In genomic region chr3R:23818879-23819408, dm6 we compare ENCODE assay signal across 1 fruit fly cellular context.
A peak's percentile ranks its signal among the peaks of the same experiment; 100 is the strongest.
TF ChIP-seq lines count a peak whose summit lies in the region.

CG33111 (minus strand) TSS chr3R:23819237.
eIF4G2 (minus strand) TSS chr3R:23819237.

TF ChIP-seq in whole organism, embryonic, 481 proteins besides CTCF, POLR2A, EP300 and RAD21 (continued from another document and continues in another):
- TF ChIP-seq bsh (GFP tag; optimal IDR thresholded peaks at IDR 0.05; lab: Kevin White, UChicago), result peak; percentile 4 to 66
- no peak for TF ChIP-seq bab2 (GFP tag; optimal IDR thresholded peaks at IDR 0.05; lab: Kevin White, UChicago)
- TF ChIP-seq mirr (GFP tag; optimal IDR thresholded peaks at IDR 0.05; lab: Kevin White, UChicago), result peak; percentile 19
- peak; percentile 83 for TF ChIP-seq sens (GFP tag; lab: Kevin White, UChicago)
- TF ChIP-seq CG4617 (GFP tag; optimal IDR thresholded peaks at IDR 0.05; lab: Kevin White, UChicago; ENCODE audit: borderline replicate concordance), result peak; percentile 97
- TF ChIP-seq ab (GFP tag; optimal IDR thresholded peaks at IDR 0.05; lab: Kevin White, UChicago), result no peak
- 0 out of 2 replicates have a peak, but pooled peaks have one; percentile 12 for TF ChIP-seq CG4360 (GFP tag; IDR thresholded peaks at IDR 0.05; lab: Robert Waterston, UW)
- no peak for TF ChIP-seq en (GFP tag; optimal IDR thresholded peaks at IDR 0.05; lab: Kevin White, UChicago)
- no peak for TF ChIP-seq h (optimal IDR thresholded peaks at IDR 0.05; lab: Kevin White, UChicago)
- TF ChIP-seq da (GFP tag; optimal IDR thresholded peaks at IDR 0.05; lab: Kevin White, UChicago), result no peak
- peak; percentile 83 for TF ChIP-seq CG2116 (GFP tag; optimal IDR thresholded peaks at IDR 0.05; lab: Kevin White, UChicago)
- peak; percentile 15 for TF ChIP-seq CG7839 (tag; optimal IDR thresholded peaks at IDR 0.05; lab: Kevin White, UChicago)
- no peak for TF ChIP-seq crol (GFP tag; IDR thresholded peaks at IDR 0.05; lab: Robert Waterston, UW)
- no peak for TF ChIP-seq CG18011 (GFP tag; optimal IDR thresholded peaks at IDR 0.05; lab: Kevin White, UChicago)
- no peak for TF ChIP-seq zen (tag; optimal IDR thresholded peaks at IDR 0.05; lab: Kevin White, UChicago)
- no peak for TF ChIP-seq br (optimal IDR thresholded peaks at IDR 0.05; lab: Kevin White, UChicago)
- TF ChIP-seq CG10267 (tag; optimal IDR thresholded peaks at IDR 0.05; lab: Kevin White, UChicago), result peak; percentile 67
- no peak for TF ChIP-seq CG8359 (GFP tag; optimal IDR thresholded peaks at IDR 0.05; lab: Kevin White, UChicago; ENCODE audit: borderline replicate concordance)
- TF ChIP-seq Ada2b (GFP tag; IDR thresholded peaks at IDR 0.05; lab: Robert Waterston, UW), result no peak
- TF ChIP-seq knrl (GFP tag; IDR thresholded peaks at IDR 0.05; lab: Robert Waterston, UW; ENCODE audit: partially characterized antibody), result peak; percentile 85
- TF ChIP-seq Trl (optimal IDR thresholded peaks at IDR 0.05; lab: Kevin White, UChicago), result peak in 1 of 2 experiments; percentile 59
- TF ChIP-seq Trl (GFP tag; optimal IDR thresholded peaks at IDR 0.05; lab: Kevin White, UChicago), result peak; percentile 1
- TF ChIP-seq nmo (GFP tag; optimal IDR thresholded peaks at IDR 0.05; lab: Kevin White, UChicago), result peak; percentile 53
- TF ChIP-seq D19A (tag; optimal IDR thresholded peaks at IDR 0.05; lab: Kevin White, UChicago), result no peak
- TF ChIP-seq CG11456 (GFP tag; IDR thresholded peaks at IDR 0.05; lab: Robert Waterston, UW), result peak; percentile 35; the same call in 1 of the 3 replicates
- peak; percentile 34 for TF ChIP-seq CG1233 (GFP tag; optimal IDR thresholded peaks at IDR 0.05; lab: Kevin White, UChicago)
- TF ChIP-seq TFAM (GFP tag; optimal IDR thresholded peaks at IDR 0.05; lab: Kevin White, UChicago), result no peak
- peak; percentile 20 for TF ChIP-seq CG15269 (tag; optimal IDR thresholded peaks at IDR 0.05; lab: Kevin White, UChicago)
- TF ChIP-seq tin (GFP tag; optimal IDR thresholded peaks at IDR 0.05; lab: Kevin White, UChicago), result no peak
- no peak for TF ChIP-seq Hmx (GFP tag; optimal IDR thresholded peaks at IDR 0.05; lab: Kevin White, UChicago)
- peak; percentile 22 for TF ChIP-seq Camta (GFP tag; optimal IDR thresholded peaks at IDR 0.05; lab: Kevin White, UChicago)
- TF ChIP-seq Ssrp (tag; optimal IDR thresholded peaks at IDR 0.05; lab: Kevin White, UChicago), result no peak
- 0 out of 2 replicates have a peak, but pooled peaks have one; percentile 48 for TF ChIP-seq rib (GFP tag; IDR thresholded peaks at IDR 0.05; lab: Robert Waterston, UW)
- no peak for TF ChIP-seq CG11247 (GFP tag; IDR thresholded peaks at IDR 0.05; lab: Robert Waterston, UW)
- TF ChIP-seq dmrt11E (tag; optimal IDR thresholded peaks at IDR 0.05; lab: Kevin White, UChicago), result no peak
- TF ChIP-seq lov (optimal IDR thresholded peaks at IDR 0.05; lab: Kevin White, UChicago), result no peak
- no peak for TF ChIP-seq lov (GFP tag; IDR thresholded peaks at IDR 0.05; lab: Robert Waterston, UW)
- TF ChIP-seq CG13123 (GFP tag; optimal IDR thresholded peaks at IDR 0.05; lab: Kevin White, UChicago), result no peak
- TF ChIP-seq hth (optimal IDR thresholded peaks at IDR 0.05; lab: Kevin White, UChicago), result no peak
- no peak for TF ChIP-seq pnt (GFP tag; optimal IDR thresholded peaks at IDR 0.05; lab: Kevin White, UChicago)
- TF ChIP-seq CG7786 (GFP tag; optimal IDR thresholded peaks at IDR 0.05; lab: Kevin White, UChicago), result no peak
- TF ChIP-seq oc (tag; optimal IDR thresholded peaks at IDR 0.05; lab: Kevin White, UChicago), result no peak
- peak; percentile 67 for TF ChIP-seq CG13624 (GFP tag; optimal IDR thresholded peaks at IDR 0.05; lab: Kevin White, UChicago)
- no peak; the same call in 1 of the 2 replicates for TF ChIP-seq lmd (GFP tag; IDR thresholded peaks at IDR 0.05; lab: Robert Waterston, UW)
- TF ChIP-seq pros (GFP tag; optimal IDR thresholded peaks at IDR 0.05; lab: Kevin White, UChicago), result no peak
- peak; percentile 19 for TF ChIP-seq CG1602 (GFP tag; optimal IDR thresholded peaks at IDR 0.05; lab: Kevin White, UChicago)
- peak; percentile 73 for TF ChIP-seq Rfx (GFP tag; IDR thresholded peaks at IDR 0.05; lab: Robert Waterston, UW)
- peak; percentile 14 for TF ChIP-seq CG12299 (tag; optimal IDR thresholded peaks at IDR 0.05; lab: Kevin White, UChicago)
- no peak for TF ChIP-seq Kr (GFP tag; optimal IDR thresholded peaks at IDR 0.05; lab: Kevin White, UChicago)
- TF ChIP-seq caup (GFP tag; optimal IDR thresholded peaks at IDR 0.05; lab: Kevin White, UChicago; ENCODE audit: severe bottlenecking), result no peak
- TF ChIP-seq ham (GFP tag; IDR thresholded peaks at IDR 0.05; lab: Robert Waterston, UW), result no peak
- no peak for TF ChIP-seq CG11085 (GFP tag; IDR thresholded peaks at IDR 0.05; lab: Robert Waterston, UW)
- peak; percentile 28 for TF ChIP-seq CG10147 (GFP tag; optimal IDR thresholded peaks at IDR 0.05; lab: Kevin White, UChicago)
- TF ChIP-seq Ets97D (GFP tag; optimal IDR thresholded peaks at IDR 0.05; lab: Kevin White, UChicago), result peak; percentile 90
- no peak for TF ChIP-seq Doc2 (GFP tag; IDR thresholded peaks at IDR 0.05; lab: Robert Waterston, UW)
- no peak for TF ChIP-seq pan (optimal IDR thresholded peaks at IDR 0.05; lab: Kevin White, UChicago)
- no peak for TF ChIP-seq pan (GFP tag; optimal IDR thresholded peaks at IDR 0.05 in 1 of 2, IDR thresholded peaks at IDR 0.05 in 1 of 2)
- no peak for TF ChIP-seq aop (GFP tag; IDR thresholded peaks at IDR 0.05; lab: Robert Waterston, UW)
- peak; percentile 45 for TF ChIP-seq Dad (GFP tag; optimal IDR thresholded peaks at IDR 0.05; lab: Kevin White, UChicago)
- TF ChIP-seq Neu2 (GFP tag; optimal IDR thresholded peaks at IDR 0.05; lab: Kevin White, UChicago; ENCODE audit: borderline replicate concordance), result peak; percentile 54
- no peak for TF ChIP-seq CG6854 (GFP tag; optimal IDR thresholded peaks at IDR 0.05; lab: Kevin White, UChicago)
- no peak for TF ChIP-seq dati (GFP tag; IDR thresholded peaks at IDR 0.05; lab: Robert Waterston, UW)
- no peak for TF ChIP-seq abd-A (tag; optimal IDR thresholded peaks at IDR 0.05; lab: Kevin White, UChicago)
- TF ChIP-seq CG8944 (GFP tag; optimal IDR thresholded peaks at IDR 0.05; lab: Kevin White, UChicago), result no peak
- TF ChIP-seq Opbp (GFP tag; IDR thresholded peaks at IDR 0.05; lab: Robert Waterston, UW; ENCODE audit: partially characterized antibody), result peak; percentile 90
- TF ChIP-seq scrt (GFP tag; optimal IDR thresholded peaks at IDR 0.05; lab: Kevin White, UChicago), result no peak
- peak; percentile 27; the same call in 1 of the 3 replicates for TF ChIP-seq Dbx (GFP tag; IDR thresholded peaks at IDR 0.05; lab: Robert Waterston, UW)
- no peak for TF ChIP-seq HHEX (GFP tag; optimal IDR thresholded peaks at IDR 0.05; lab: Kevin White, UChicago)
- peak; percentile 45 for TF ChIP-seq sug (tag; optimal IDR thresholded peaks at IDR 0.05; lab: Kevin White, UChicago)
- TF ChIP-seq stwl (tag; optimal IDR thresholded peaks at IDR 0.05; lab: Kevin White, UChicago), result peak; percentile 45
- TF ChIP-seq CG30020 (tag; optimal IDR thresholded peaks at IDR 0.05; lab: Kevin White, UChicago), result peak; percentile 26
- TF ChIP-seq CG2199 (GFP tag; IDR thresholded peaks at IDR 0.05; lab: Robert Waterston, UW), result 0 out of 3 replicates have a peak, but pooled peaks have one; percentile 23
- no peak for TF ChIP-seq CG6254 (GFP tag; optimal IDR thresholded peaks at IDR 0.05; lab: Kevin White, UChicago)
- TF ChIP-seq Nf-YC (tag; optimal IDR thresholded peaks at IDR 0.05; lab: Kevin White, UChicago), result peak; percentile 58
- no peak for TF ChIP-seq sc (optimal IDR thresholded peaks at IDR 0.05; lab: Kevin White, UChicago)
- TF ChIP-seq sc (GFP tag; optimal IDR thresholded peaks at IDR 0.05; lab: Kevin White, UChicago), result no peak
- no peak; the same call in 3 of the 4 replicates for TF ChIP-seq Gug (GFP tag; IDR thresholded peaks at IDR 0.05; lab: Robert Waterston, UW)
- TF ChIP-seq Pdp1 (GFP tag; optimal IDR thresholded peaks at IDR 0.05; lab: Kevin White, UChicago), result peak; percentile 12 to 75
- TF ChIP-seq CG4820 (GFP tag; optimal IDR thresholded peaks at IDR 0.05; lab: Kevin White, UChicago), result no peak
- peak; percentile 66 for TF ChIP-seq phol (tag; optimal IDR thresholded peaks at IDR 0.05; lab: Kevin White, UChicago)
- TF ChIP-seq CG7556 (GFP tag; optimal IDR thresholded peaks at IDR 0.05; lab: Kevin White, UChicago), result no peak
- peak; percentile 64 for TF ChIP-seq CG9932 (GFP tag; IDR thresholded peaks at IDR 0.05; lab: Robert Waterston, UW)
- no peak for TF ChIP-seq CG8388 (GFP tag; optimal IDR thresholded peaks at IDR 0.05; lab: Kevin White, UChicago)
- TF ChIP-seq Lim3 (GFP tag; IDR thresholded peaks at IDR 0.05; lab: Robert Waterston, UW), result no peak
- TF ChIP-seq ash1 (GFP tag; optimal IDR thresholded peaks at IDR 0.05; lab: Kevin White, UChicago), result no peak
- peak; percentile 70; the same call in 2 of the 3 replicates for TF ChIP-seq zen2 (GFP tag; IDR thresholded peaks at IDR 0.05; lab: Robert Waterston, UW; ENCODE audit: partially characterized antibody)
- TF ChIP-seq Max (GFP tag; optimal IDR thresholded peaks at IDR 0.05; lab: Kevin White, UChicago), result no peak
- TF ChIP-seq sima (GFP tag; optimal IDR thresholded peaks at IDR 0.05; lab: Kevin White, UChicago), result no peak
- no peak for TF ChIP-seq unpg (GFP tag; optimal IDR thresholded peaks at IDR 0.05; lab: Kevin White, UChicago)
- peak; percentile 50 for TF ChIP-seq NC2β (GFP tag; optimal IDR thresholded peaks at IDR 0.05; lab: Kevin White, UChicago)
- TF ChIP-seq MBD-R2 (GFP tag; IDR thresholded peaks at IDR 0.05; lab: Robert Waterston, UW), result peak; percentile 44
- no peak for TF ChIP-seq NC2α (GFP tag; optimal IDR thresholded peaks at IDR 0.05; lab: Kevin White, UChicago)
- TF ChIP-seq gcm (GFP tag; optimal IDR thresholded peaks at IDR 0.05; lab: Kevin White, UChicago), result peak; percentile 63
- TF ChIP-seq insv (GFP tag; optimal IDR thresholded peaks at IDR 0.05; lab: Kevin White, UChicago), result peak in 1 of 2 experiments; percentile 44
- no peak for TF ChIP-seq CG9727 (GFP tag; optimal IDR thresholded peaks at IDR 0.05; lab: Kevin White, UChicago)
- TF ChIP-seq CG30403 (GFP tag; optimal IDR thresholded peaks at IDR 0.05; lab: Kevin White, UChicago), result peak; percentile 29
- no peak for TF ChIP-seq bcd (GFP tag; optimal IDR thresholded peaks at IDR 0.05; lab: Kevin White, UChicago)
- TF ChIP-seq Hey (tag; optimal IDR thresholded peaks at IDR 0.05; lab: Kevin White, UChicago), result no peak
- TF ChIP-seq CG14667 (GFP tag; IDR thresholded peaks at IDR 0.05; lab: Robert Waterston, UW), result no peak
- TF ChIP-seq Dref (GFP tag; IDR thresholded peaks at IDR 0.05; lab: Robert Waterston, UW), result peak; percentile 93
- TF ChIP-seq D19B (GFP tag; optimal IDR thresholded peaks at IDR 0.05; lab: Kevin White, UChicago), result no peak
- TF ChIP-seq CG12659 (GFP tag; optimal IDR thresholded peaks at IDR 0.05; lab: Kevin White, UChicago), result peak; percentile 68
- no peak for TF ChIP-seq CG10959 (GFP tag; IDR thresholded peaks at IDR 0.05; lab: Robert Waterston, UW)
- TF ChIP-seq gsb (GFP tag; IDR thresholded peaks at IDR 0.05; lab: Robert Waterston, UW), result no peak
- TF ChIP-seq zfh2 (GFP tag; optimal IDR thresholded peaks at IDR 0.05; lab: Kevin White, UChicago), result peak; percentile 50
- no peak for TF ChIP-seq Nf-YA (GFP tag; IDR thresholded peaks at IDR 0.05; lab: Robert Waterston, UW)
- no peak for TF ChIP-seq cad (GFP tag; optimal IDR thresholded peaks at IDR 0.05; lab: Kevin White, UChicago)
- TF ChIP-seq her (GFP tag; optimal IDR thresholded peaks at IDR 0.05; lab: Kevin White, UChicago), result peak; percentile 43
- no peak for TF ChIP-seq nau (GFP tag; optimal IDR thresholded peaks at IDR 0.05; lab: Kevin White, UChicago)
- peak; percentile 86 for TF ChIP-seq CG17186 (GFP tag; optimal IDR thresholded peaks at IDR 0.05; lab: Kevin White, UChicago)
- peak; percentile 51 for TF ChIP-seq CG33557 (GFP tag; optimal IDR thresholded peaks at IDR 0.05; lab: Kevin White, UChicago)
- peak; percentile 14 for TF ChIP-seq CG9817 (tag; optimal IDR thresholded peaks at IDR 0.05; lab: Kevin White, UChicago)
- TF ChIP-seq CG13296 (GFP tag; optimal IDR thresholded peaks at IDR 0.05; lab: Kevin White, UChicago), result peak; percentile 16
- peak; percentile 48 for TF ChIP-seq pho (GFP tag; optimal IDR thresholded peaks at IDR 0.05; lab: Kevin White, UChicago)
- TF ChIP-seq CG6654 (GFP tag; optimal IDR thresholded peaks at IDR 0.05; lab: Kevin White, UChicago), result no peak
- TF ChIP-seq H2.0 (GFP tag; IDR thresholded peaks at IDR 0.05; lab: Robert Waterston, UW), result 0 out of 2 replicates have a peak, but pooled peaks have one; percentile 3
- peak; percentile 61 for TF ChIP-seq CG8290 (GFP tag; optimal IDR thresholded peaks at IDR 0.05; lab: Kevin White, UChicago)
- peak in 1 of 2 experiments; percentile 77 for TF ChIP-seq CG8290 (tag; optimal IDR thresholded peaks at IDR 0.05; lab: Kevin White, UChicago)
- TF ChIP-seq CG11696 (GFP tag; IDR thresholded peaks at IDR 0.05; lab: Robert Waterston, UW), result no peak
- peak; percentile 97 for TF ChIP-seq Sry-δ (GFP tag; optimal IDR thresholded peaks at IDR 0.05; lab: Kevin White, UChicago)
- peak; percentile 65; the same call in 2 of the 3 replicates for TF ChIP-seq CG7963 (GFP tag; IDR thresholded peaks at IDR 0.05; lab: Robert Waterston, UW; ENCODE audit: partially characterized antibody)
- TF ChIP-seq fd3F (GFP tag; optimal IDR thresholded peaks at IDR 0.05; lab: Kevin White, UChicago), result no peak
- TF ChIP-seq CG15479 (GFP tag; optimal IDR thresholded peaks at IDR 0.05; lab: Kevin White, UChicago), result no peak
- no peak for TF ChIP-seq esg (GFP tag; conservative IDR thresholded peaks at IDR 0.05; lab: Robert Waterston, UW)
- TF ChIP-seq CG9437 (GFP tag; optimal IDR thresholded peaks at IDR 0.05; lab: Kevin White, UChicago), result no peak
- no peak for TF ChIP-seq CG6813 (GFP tag; optimal IDR thresholded peaks at IDR 0.05; lab: Kevin White, UChicago)
- peak; percentile 33 for TF ChIP-seq BtbVII (GFP tag; optimal IDR thresholded peaks at IDR 0.05; lab: Kevin White, UChicago)
- peak; percentile 60 for TF ChIP-seq CG8924 (tag; optimal IDR thresholded peaks at IDR 0.05; lab: Kevin White, UChicago)
- TF ChIP-seq CG2889 (GFP tag; IDR thresholded peaks at IDR 0.05; lab: Robert Waterston, UW), result no peak
- TF ChIP-seq gem (tag; optimal IDR thresholded peaks at IDR 0.05; lab: Kevin White, UChicago), result no peak
- peak; percentile 51 for TF ChIP-seq mam (GFP tag; optimal IDR thresholded peaks at IDR 0.05; lab: Kevin White, UChicago)
- TF ChIP-seq unc-4 (GFP tag; IDR thresholded peaks at IDR 0.05; lab: Robert Waterston, UW; ENCODE audit: partially characterized antibody), result peak; percentile 80
- peak; percentile 55 for TF ChIP-seq kni (GFP tag; optimal IDR thresholded peaks at IDR 0.05; lab: Kevin White, UChicago)
- TF ChIP-seq CG17359 (tag; optimal IDR thresholded peaks at IDR 0.05; lab: Kevin White, UChicago), result no peak
